Worm (Caenorhabditis elegans): ENCODE measurements around the gene smvt-1.
A peak's percentile ranks its signal among the peaks of the same experiment; 100 is the strongest.

Gene smvt-1

ce11 chrX:2531276-2531675 is 17.5 kb downstream of the smvt-1 start (continued):
- no peak for TF ChIP-seq F22D6.2 (tag; optimal IDR thresholded peaks at IDR 0.05)
- peak; percentile 2 for TF ChIP-seq fkh-3 (tag; optimal IDR thresholded peaks at IDR 0.05)
- peak; percentile 68 for TF ChIP-seq zim-3 (tag; optimal IDR thresholded peaks at IDR 0.05)
- peak; percentile 40 for TF ChIP-seq nhr-80 (tag; optimal IDR thresholded peaks at IDR 0.05)
- 0 out of 2 replicates have a peak, but pooled peaks have one; percentile 16 for TF ChIP-seq rcor-1 (GFP tag; IDR thresholded peaks at IDR 0.05)
- peak; percentile 40 for TF ChIP-seq athp-1 (tag; optimal IDR thresholded peaks at IDR 0.05)
- peak; percentile 76 for TF ChIP-seq die-1 (tag; optimal IDR thresholded peaks at IDR 0.05)
- TF ChIP-seq K12H6.12 (tag; optimal IDR thresholded peaks at IDR 0.05) = peak; percentile 17
- peak; percentile 16 for TF ChIP-seq B0035.1 (tag; optimal IDR thresholded peaks at IDR 0.05)
- TF ChIP-seq nhr-27 (tag; optimal IDR thresholded peaks at IDR 0.05) = peak; percentile 48
- no peak for TF ChIP-seq attf-6 (GFP tag; IDR thresholded peaks at IDR 0.05)
- TF ChIP-seq D2030.7 (GFP tag; IDR thresholded peaks at IDR 0.05) = peak; percentile 58
- peak; percentile 85 for TF ChIP-seq tbp1 (GFP tag; optimal IDR thresholded peaks at IDR 0.05)
- peak; percentile 48 for TF ChIP-seq snpc-4 (GFP tag; optimal IDR thresholded peaks at IDR 0.05)
- peak; percentile 2 to 75 (median 66) for TF ChIP-seq snpc-4 (tag; optimal IDR thresholded peaks at IDR 0.05)
- 0 out of 2 replicates have a peak, but pooled peaks have one; percentile 42 for TF ChIP-seq ztf-28 (GFP tag; IDR thresholded peaks at IDR 0.05)
- TF ChIP-seq ZK185.1 (tag; optimal IDR thresholded peaks at IDR 0.05; ENCODE audit: poor library complexity, severe bottlenecking) = peak; percentile 81
- TF ChIP-seq cebp-1 (GFP tag; IDR thresholded peaks at IDR 0.05) = peak; percentile 30; the same call in 1 of the 2 replicates
- peak; percentile 57 for TF ChIP-seq cebp-1 (tag; optimal IDR thresholded peaks at IDR 0.05)
- peak; percentile 56 for TF ChIP-seq atf-7 (tag; optimal IDR thresholded peaks at IDR 0.05)
- TF ChIP-seq B0261.1 (tag; optimal IDR thresholded peaks at IDR 0.05) = peak; percentile 75
- TF ChIP-seq mes-4 (tag; optimal IDR thresholded peaks at IDR 0.05) = peak; percentile 42
- TF ChIP-seq pbrm-1 (GFP tag; IDR thresholded peaks at IDR 0.05) = peak; percentile 69
- TF ChIP-seq unc-62 (GFP tag; optimal IDR thresholded peaks at IDR 0.05) = no peak
- peak; percentile 82 for TF ChIP-seq lin-26 (GFP tag; IDR thresholded peaks at IDR 0.05)
- TF ChIP-seq F57A8.1 (GFP tag; optimal IDR thresholded peaks at IDR 0.05) = no peak
- no peak for TF ChIP-seq egrh-3 (GFP tag; IDR thresholded peaks at IDR 0.05)
- TF ChIP-seq ceh-27 (GFP tag; optimal IDR thresholded peaks at IDR 0.05) = no peak
- TF ChIP-seq attf-5 (GFP tag; optimal IDR thresholded peaks at IDR 0.05) = peak; percentile 20
- TF ChIP-seq somi-1 (GFP tag; optimal IDR thresholded peaks at IDR 0.05) = no peak
- peak; percentile 57 for TF ChIP-seq him-1 (tag; optimal IDR thresholded peaks at IDR 0.05)
- TF ChIP-seq unc-130 (GFP tag; optimal IDR thresholded peaks at IDR 0.05) = peak; percentile 13
- no peak for TF ChIP-seq ceh-91 (GFP tag; IDR thresholded peaks at IDR 0.05)
- peak in 1 of 3 experiments; percentile 16 for TF ChIP-seq lin-35 (GFP tag; optimal IDR thresholded peaks at IDR 0.05)
- peak; percentile 87 for TF ChIP-seq nfyb-1 (GFP tag; IDR thresholded peaks at IDR 0.05)
- TF ChIP-seq snpc-1.3 (tag; optimal IDR thresholded peaks at IDR 0.05; ENCODE audit: insufficient read depth) = peak; percentile 48
- no peak for TF ChIP-seq tlf-1 (GFP tag; optimal IDR thresholded peaks at IDR 0.05)
- TF ChIP-seq hmg-20 (GFP tag; IDR thresholded peaks at IDR 0.05) = peak; percentile 55; the same call in 1 of the 2 replicates
- peak; percentile 71; the same call in 1 of the 2 replicates for TF ChIP-seq aptf-3 (GFP tag; IDR thresholded peaks at IDR 0.05)
- TF ChIP-seq nhr-179 (tag; optimal IDR thresholded peaks at IDR 0.05) = peak; percentile 73
- TF ChIP-seq dpff-1 (tag; optimal IDR thresholded peaks at IDR 0.05) = no peak
- peak; percentile 65 for TF ChIP-seq ztf-18 (tag; optimal IDR thresholded peaks at IDR 0.05)
- TF ChIP-seq madf-3 (GFP tag; IDR thresholded peaks at IDR 0.05) = no peak
- peak; percentile 44 for TF ChIP-seq lin-54 (GFP tag; optimal IDR thresholded peaks at IDR 0.05)
- TF ChIP-seq rpc-1 (optimal IDR thresholded peaks at IDR 0.05) = peak; percentile 90
- TF ChIP-seq rpc-1 (tag; optimal IDR thresholded peaks at IDR 0.05) = peak; percentile 83
- TF ChIP-seq F55B11.4 (tag; optimal IDR thresholded peaks at IDR 0.05; ENCODE audit: borderline replicate concordance, insufficient read depth) = no peak
- TF ChIP-seq hsf-1 (GFP tag; IDR thresholded peaks at IDR 0.05) = no peak
- peak; percentile 58 for TF ChIP-seq T07F8.4 (tag; optimal IDR thresholded peaks at IDR 0.05)

Measured in whole organism, young adult.